Worm (Caenorhabditis elegans) whole organism, L1 larva: ENCODE results near the gene F46B3.16.

Experiments
- dpl-1 ChIP-seq, 3 experiments: fragments of 150-350 bp in 2 of 3; sonication (generic microtip) in 1 of 3; optimal IDR thresholded peaks; 2 replicates each; lab custom pipeline; 2014 to 2017; ENCODE audit warnings: missing biosample characterization in 3 of 3, missing genetic modification characterization in 3 of 3, missing genetic modification reagents in 3 of 3
- egl-27 ChIP-seq, 2 experiments: fragments of 150-350 bp in 1 of 2; sonication (generic microtip); optimal IDR thresholded peaks; 3 replicates each; lab custom pipeline; 2017 to 2018; ENCODE audit warnings: missing biosample characterization in 2 of 2, missing genetic modification characterization in 2 of 2, missing genetic modification reagents in 2 of 2
- nhr-11 ChIP-seq: fragments of 150-350 bp; optimal IDR thresholded peaks from 2 replicates; lab custom pipeline; 2014; ENCODE audit warnings: missing biosample characterization, missing genetic modification characterization
- nhr-76 ChIP-seq: sonication (generic microtip); optimal IDR thresholded peaks from 2 replicates; lab custom pipeline; 2017; ENCODE audit warnings: missing biosample characterization, missing genetic modification characterization
- skn-1 ChIP-seq: fragments of 150-350 bp; optimal IDR thresholded peaks from 2 replicates; lab custom pipeline; 2014; ENCODE audit warnings: missing biosample characterization, missing genetic modification characterization
- ztf-11 ChIP-seq, 2 experiments: sonication (generic microtip); optimal IDR thresholded peaks; 2 replicates each; lab custom pipeline; 2016 to 2017; ENCODE audit warnings: missing genetic modification characterization in 2 of 2, missing biosample characterization in 1 of 2, missing compliant biosample characterization in 1 of 2

ce11 chrV:20626043-20626761 lies 8.2 kb upstream of the F46B3.16 start, which contains the start of the genes F46B3.9 and srz-18:
- TF ChIP-seq skn-1 (tag; lab: Kevin White, UChicago) (no peak), ztf-11 (tag; optimal IDR thresholded peaks at IDR 0.05; lab: Kevin White, UChicago) (no peak), nhr-11 (tag; lab: Kevin White, UChicago) (no peak), egl-27 (tag; optimal IDR thresholded peaks at IDR 0.05; lab: Kevin White, UChicago) (no peak), nhr-76 (tag; lab: Kevin White, UChicago) (no peak), dpl-1 (GFP tag; optimal IDR thresholded peaks at IDR 0.05; lab: Kevin White, UChicago) (no peak)
